Fruit fly (Drosophila melanogaster) whole organism, prepupa: Measurements from ENCODE around the gene Larp4B.

ENCODE experiments used
- Blimp-1 ChIP-seq: fragments of 200-800 bp; sonication (Bioruptor generic); optimal IDR thresholded peaks from 3 replicates; lab custom pipeline; 2017; ENCODE audit warnings: missing biosample characterization, missing genetic modification characterization, mild to moderate bottlenecking, moderate library complexity, missing genetic modification reagents
- CG10631 ChIP-seq: fragments of 200-800 bp; sonication (Bioruptor generic); optimal IDR thresholded peaks from 2 replicates; lab custom pipeline; 2016; ENCODE audit warnings: missing biosample characterization, missing genetic modification characterization
- CG11294 ChIP-seq: fragments of 200-800 bp; sonication (Bioruptor generic); IDR thresholded peaks from 2 replicates; pipeline ENCODE4 v1.3.6; 2022; ENCODE audit warnings: missing biosample characterization, missing genetic modification characterization
- CG11762 ChIP-seq: fragments of 200-800 bp; sonication (Bioruptor generic); optimal IDR thresholded peaks from 3 replicates; lab custom pipeline; 2016; ENCODE audit warnings: missing biosample characterization, missing genetic modification characterization; ENCODE audit not compliant: insufficient read depth
- CG11902 ChIP-seq: fragments of 200-800 bp; sonication (Bioruptor generic); optimal IDR thresholded peaks from 3 replicates; lab custom pipeline; 2016; ENCODE audit warnings: missing biosample characterization, missing genetic modification characterization
- CG15336 ChIP-seq: fragments of 200-800 bp; sonication (Bioruptor generic); IDR thresholded peaks from 2 replicates; pipeline ENCODE4 v1.3.6; 2022; ENCODE audit warnings: missing biosample characterization, missing genetic modification characterization
- CG16779 ChIP-seq: fragments of 200-800 bp; sonication (Bioruptor generic); optimal IDR thresholded peaks from 3 replicates; lab custom pipeline; 2017; ENCODE audit warnings: missing biosample characterization, mild to moderate bottlenecking, missing genetic modification characterization
- CG3032 ChIP-seq: fragments of 200-800 bp; optimal IDR thresholded peaks from 2 replicates; lab custom pipeline; 2019; ENCODE audit warnings: missing biosample characterization, mild to moderate bottlenecking, missing genetic modification characterization, moderate library complexity
- CG31627 ChIP-seq: fragments of 200-800 bp; sonication (Bioruptor generic); optimal IDR thresholded peaks from 3 replicates; lab custom pipeline; 2016; ENCODE audit warnings: missing biosample characterization, missing genetic modification characterization
- CG34406 ChIP-seq: fragments of 200-800 bp; sonication (Bioruptor generic); optimal IDR thresholded peaks from 3 replicates; lab custom pipeline; 2016; ENCODE audit warnings: missing biosample characterization, missing genetic modification characterization
- CG4318 ChIP-seq: fragments of 200-800 bp; sonication (Bioruptor generic); optimal IDR thresholded peaks from 3 replicates; lab custom pipeline; 2017; ENCODE audit warnings: missing biosample characterization, mild to moderate bottlenecking, missing genetic modification characterization
- CG6163 ChIP-seq: fragments of 200-800 bp; sonication (Bioruptor generic); IDR thresholded peaks from 3 replicates; pipeline ENCODE4 v1.3.6; 2022; ENCODE audit warnings: missing biosample characterization, missing genetic modification characterization
- CG6276 ChIP-seq: fragments of 200-800 bp; sonication (Bioruptor generic); optimal IDR thresholded peaks from 2 replicates; lab custom pipeline; 2017; ENCODE audit warnings: missing biosample characterization, mild to moderate bottlenecking, missing genetic modification characterization
- CG6792 ChIP-seq: fragments of 200-800 bp; sonication (Bioruptor generic); optimal IDR thresholded peaks from 3 replicates; lab custom pipeline; 2016; ENCODE audit warnings: missing biosample characterization, missing genetic modification characterization
- CG6808 ChIP-seq: fragments of 200-800 bp; sonication (Bioruptor generic); optimal IDR thresholded peaks from 3 replicates; lab custom pipeline; 2017; ENCODE audit warnings: missing biosample characterization, missing genetic modification characterization, mild to moderate bottlenecking, moderate library complexity, missing genetic modification reagents
- CG6854 ChIP-seq: fragments of 200-800 bp; sonication (Bioruptor generic); optimal IDR thresholded peaks from 2 replicates; lab custom pipeline; 2017; ENCODE audit warnings: missing biosample characterization, mild to moderate bottlenecking, missing genetic modification characterization
- CG7368 ChIP-seq: fragments of 200-800 bp; sonication (Bioruptor generic); optimal IDR thresholded peaks from 3 replicates; lab custom pipeline; 2016; ENCODE audit warnings: missing biosample characterization, missing genetic modification characterization
- CG8119 ChIP-seq: fragments of 200-800 bp; sonication (Bioruptor generic); IDR thresholded peaks from 3 replicates; pipeline ENCODE4 v1.3.6; 2022; ENCODE audit warnings: missing biosample characterization, missing genetic modification characterization
- CG8319 ChIP-seq: fragments of 200-800 bp; sonication (Bioruptor generic); optimal IDR thresholded peaks from 3 replicates; lab custom pipeline; 2016; ENCODE audit warnings: missing biosample characterization, missing genetic modification characterization
- CG8632 ChIP-seq: fragments of 200-800 bp; sonication (Bioruptor generic); optimal IDR thresholded peaks from 3 replicates; lab custom pipeline; 2016; ENCODE audit warnings: missing biosample characterization, missing genetic modification characterization
- CG9139 ChIP-seq: fragments of 200-800 bp; sonication (Bioruptor generic); optimal IDR thresholded peaks from 3 replicates; lab custom pipeline; 2017; ENCODE audit warnings: missing biosample characterization, mild to moderate bottlenecking, missing genetic modification characterization
- Eip75B ChIP-seq: fragments of 200-800 bp; sonication (Bioruptor generic); optimal IDR thresholded peaks from 3 replicates; lab custom pipeline; 2016; ENCODE audit warnings: missing biosample characterization, missing genetic modification characterization
- Eip78C ChIP-seq: fragments of 200-800 bp; sonication (Bioruptor generic); peaks from one replicate; lab custom pipeline; 2016; ENCODE audit warnings: missing biosample characterization, missing genetic modification characterization
- Eip93F ChIP-seq: fragments of 200-800 bp; sonication (Bioruptor generic); optimal IDR thresholded peaks from 2 replicates; lab custom pipeline; 2016; ENCODE audit warnings: missing biosample characterization, mild to moderate bottlenecking, missing genetic modification characterization
- Ets21C ChIP-seq: fragments of 200-800 bp; sonication (Bioruptor generic); optimal IDR thresholded peaks from 3 replicates; lab custom pipeline; 2016; ENCODE audit warnings: missing biosample characterization, missing genetic modification characterization
- Gug ChIP-seq: fragments of 200-800 bp; sonication (Bioruptor generic); IDR thresholded peaks from 2 replicates; pipeline ENCODE4 v1.3.6; 2022; ENCODE audit warnings: missing biosample characterization, missing genetic modification characterization
- Hr38 ChIP-seq: sonication (Bioruptor generic); optimal IDR thresholded peaks from 2 replicates; lab custom pipeline; 2016; ENCODE audit warnings: missing biosample characterization, missing genetic modification characterization
- Hr39 ChIP-seq: fragments of 200-800 bp; sonication (Bioruptor generic); optimal IDR thresholded peaks from 2 replicates; lab custom pipeline; 2016; ENCODE audit warnings: missing biosample characterization, missing genetic modification characterization
- Hr4 ChIP-seq: fragments of 200-800 bp; sonication (Bioruptor generic); optimal IDR thresholded peaks from 3 replicates; lab custom pipeline; 2016; ENCODE audit warnings: missing biosample characterization, missing genetic modification characterization
- Lpt ChIP-seq: fragments of 200-800 bp; sonication (Bioruptor generic); optimal IDR thresholded peaks from 3 replicates; lab custom pipeline; 2016; ENCODE audit warnings: missing biosample characterization, missing genetic modification characterization
- Met ChIP-seq: fragments of 200-800 bp; sonication (Bioruptor generic); optimal IDR thresholded peaks from 3 replicates; lab custom pipeline; 2016; ENCODE audit warnings: missing biosample characterization, missing genetic modification characterization
- Smox ChIP-seq: fragments of 200-800 bp; sonication (Bioruptor generic); optimal IDR thresholded peaks from 3 replicates; lab custom pipeline; 2016; ENCODE audit warnings: missing biosample characterization, missing genetic modification characterization
- Sox102F ChIP-seq: fragments of 200-800 bp; sonication (Bioruptor generic); optimal IDR thresholded peaks from 2 replicates; lab custom pipeline; 2016; ENCODE audit warnings: missing biosample characterization, mild to moderate bottlenecking, missing genetic modification characterization
- Sox14 ChIP-seq: fragments of 200-800 bp; sonication (Bioruptor generic); optimal IDR thresholded peaks from 3 replicates; lab custom pipeline; 2016; ENCODE audit warnings: missing biosample characterization, missing genetic modification characterization
- achi ChIP-seq: fragments of 200-800 bp; sonication (Bioruptor generic); optimal IDR thresholded peaks from 3 replicates; lab custom pipeline; 2016; ENCODE audit warnings: missing biosample characterization, missing genetic modification characterization
- acj6 ChIP-seq: fragments of 200-800 bp; sonication (Bioruptor generic); optimal IDR thresholded peaks from 3 replicates; lab custom pipeline; 2016; ENCODE audit warnings: missing biosample characterization, missing genetic modification characterization
- cyc ChIP-seq: fragments of 200-800 bp; sonication (Bioruptor generic); optimal IDR thresholded peaks from 3 replicates; lab custom pipeline; 2016; ENCODE audit warnings: missing biosample characterization, missing genetic modification characterization
- dsx ChIP-seq: fragments of 200-800 bp; optimal IDR thresholded peaks from 3 replicates; lab custom pipeline; 2019; ENCODE audit warnings: missing biosample characterization, mild to moderate bottlenecking, missing genetic modification characterization, moderate library complexity; ENCODE audit not compliant: poor library complexity, severe bottlenecking
- eg ChIP-seq: fragments of 200-800 bp; sonication (Bioruptor generic); IDR thresholded peaks from 3 replicates; pipeline ENCODE4 v1.3.6; 2022; ENCODE audit warnings: missing biosample characterization, missing genetic modification characterization
- fd59A ChIP-seq: fragments of 200-800 bp; sonication (Bioruptor generic); optimal IDR thresholded peaks from 2 replicates; lab custom pipeline; 2017; ENCODE audit warnings: missing biosample characterization, mild to moderate bottlenecking, missing genetic modification characterization, missing genetic modification reagents
- fd85E ChIP-seq: fragments of 200-800 bp; sonication (Bioruptor generic); optimal IDR thresholded peaks from 3 replicates; lab custom pipeline; 2016; ENCODE audit warnings: missing biosample characterization, missing genetic modification characterization
- fkh ChIP-seq: fragments of 200-800 bp; sonication (Bioruptor generic); optimal IDR thresholded peaks from 3 replicates; lab custom pipeline; 2017; ENCODE audit warnings: missing biosample characterization, mild to moderate bottlenecking, missing genetic modification characterization, moderate library complexity
- spab ChIP-seq: fragments of 200-800 bp; sonication (Bioruptor generic); optimal IDR thresholded peaks from 2 replicates; lab custom pipeline; 2017; ENCODE audit warnings: missing biosample characterization, mild to moderate bottlenecking, missing genetic modification characterization, missing genetic modification reagents
- svp ChIP-seq: fragments of 200-800 bp; sonication (Bioruptor generic); peaks from one replicate; lab custom pipeline; 2016; ENCODE audit warnings: missing biosample characterization, missing genetic modification characterization

The Larp4B gene

dm6 chr3L:3239785-3240596, 15.4 kb downstream of the Larp4B start (continued):
- TF ChIP-seq CG16779 (tag; lab: Kevin White, UChicago) (peak; percentile 22), Hr4 (GFP tag; lab: Kevin White, UChicago) (peak; percentile 60), CG31627 (GFP tag; lab: Kevin White, UChicago) (peak; percentile 73), cyc (no peak), acj6 (peak; percentile 81), CG9139 (GFP tag; lab: Kevin White, UChicago) (no peak), fd59A (GFP tag; lab: Kevin White, UChicago) (peak; percentile 71), Hr39 (GFP tag; lab: Kevin White, UChicago) (peak; percentile 76), CG6854 (GFP tag; lab: Kevin White, UChicago) (no peak), svp (GFP tag; lab: Kevin White, UChicago) (peak; percentile 93), Eip78C (GFP tag; lab: Kevin White, UChicago) (peak; percentile 94), CG7368 (GFP tag; lab: Kevin White, UChicago) (no peak), CG8319 (no peak), fd85E (no peak), achi (GFP tag; lab: Kevin White, UChicago) (peak; percentile 53), Eip75B (GFP tag; lab: Kevin White, UChicago) (peak; percentile 61), CG10631 (GFP tag; lab: Kevin White, UChicago) (peak; percentile 50), CG8632 (GFP tag; lab: Kevin White, UChicago) (peak; percentile 36), Ets21C (GFP tag; lab: Kevin White, UChicago) (peak; percentile 32), Sox14 (GFP tag; lab: Kevin White, UChicago) (peak; percentile 74), Smox (GFP tag; lab: Kevin White, UChicago) (peak; percentile 71), CG15336 (GFP tag; lab: Robert Waterston, UW) (peak; percentile 55), Lpt (GFP tag; lab: Kevin White, UChicago) (peak; percentile 31), spab (no peak), CG6276 (no peak), Eip93F (GFP tag; lab: Kevin White, UChicago) (peak; percentile 69)

- TF ChIP-seq Blimp-1 (peak; percentile 82), CG6808 (GFP tag; lab: Kevin White, UChicago) (peak; percentile 98), CG9139 (GFP tag; lab: Kevin White, UChicago) (peak; percentile 98), CG31627 (GFP tag; lab: Kevin White, UChicago) (peak; percentile 90), CG7368 (GFP tag; lab: Kevin White, UChicago) (peak; percentile 91), CG15336 (GFP tag; lab: Robert Waterston, UW) (peak; percentile 86), CG10631 (GFP tag; lab: Kevin White, UChicago) (peak; percentile 95), fkh (no peak), Eip78C (GFP tag; lab: Kevin White, UChicago) (peak; percentile 97), CG3032 (tag; lab: Kevin White, UChicago) (peak; percentile 99), Sox102F (peak; percentile 88), CG8119 (GFP tag; lab: Robert Waterston, UW) (peak; percentile 92), CG34406 (GFP tag; lab: Kevin White, UChicago) (peak; percentile 98), Sox14 (GFP tag; lab: Kevin White, UChicago) (peak; percentile 91), svp (GFP tag; lab: Kevin White, UChicago) (peak; percentile 98), Smox (GFP tag; lab: Kevin White, UChicago) (peak; percentile 83), CG11294 (GFP tag; lab: Robert Waterston, UW) (peak; percentile 62), CG8319 (peak; percentile 92), eg (GFP tag; lab: Robert Waterston, UW) (peak; percentile 76), CG11762 (GFP tag; lab: Kevin White, UChicago) (peak; percentile 92), Met (peak; percentile 89), CG8632 (GFP tag; lab: Kevin White, UChicago) (peak; percentile 98), dsx (GFP tag; lab: Kevin White, UChicago) (peak; percentile 97), CG11902 (GFP tag; lab: Kevin White, UChicago) (peak; percentile 94), CG6792 (GFP tag; lab: Kevin White, UChicago) (peak; percentile 94), Hr38 (GFP tag; lab: Kevin White, UChicago) (no peak), Hr4 (GFP tag; lab: Kevin White, UChicago) (peak; percentile 83), CG4318 (GFP tag; lab: Kevin White, UChicago) (peak; percentile 85), cyc (peak; percentile 92), Gug (GFP tag; lab: Robert Waterston, UW) (peak; percentile 78), fd59A (GFP tag; lab: Kevin White, UChicago) (peak; percentile 93), CG6276 (peak; percentile 87), CG6163 (peak; percentile 93), spab (peak; percentile 99)
Observed at dm6 chr3L:3240597-3241367, 16.1 kb downstream of the Larp4B start.
